Worm (Caenorhabditis elegans) whole organism, late embryonic: ENCODE measurements around the gene cct-2.

Experiments
- C38D4.7 ChIP-seq: fragments of 200-800 bp; sonication (Bioruptor generic); optimal IDR thresholded peaks from 2 replicates; lab custom pipeline; 2018; ENCODE audit warnings: mild to moderate bottlenecking, missing genetic modification characterization, moderate library complexity, missing compliant biosample characterization
- F13H6.1 ChIP-seq: sonication (generic microtip); optimal IDR thresholded peaks from 2 replicates; lab custom pipeline; 2016; ENCODE audit warnings: missing genetic modification characterization, missing compliant biosample characterization
- K02D7.2 ChIP-seq: sonication (generic microtip); optimal IDR thresholded peaks from 2 replicates; lab custom pipeline; 2017; ENCODE audit warnings: mild to moderate bottlenecking, missing genetic modification characterization, missing compliant biosample characterization
- K09A11.1 ChIP-seq: sonication (generic microtip); optimal IDR thresholded peaks from 2 replicates; lab custom pipeline; 2017; ENCODE audit warnings: antibody characterized with exemption, mild to moderate bottlenecking, missing genetic modification characterization, missing compliant biosample characterization; ENCODE audit not compliant: insufficient read depth
- T23F11.4 ChIP-seq: fragments of 200-800 bp; sonication (Bioruptor generic); optimal IDR thresholded peaks from 2 replicates; lab custom pipeline; 2018; ENCODE audit warnings: mild to moderate bottlenecking, missing genetic modification characterization, missing compliant biosample characterization
- ama-1 ChIP-seq: fragments of 150-350 bp; optimal IDR thresholded peaks from 2 replicates; lab custom pipeline; 2014
- ceh-14 ChIP-seq: sonication (generic microtip); optimal IDR thresholded peaks from 2 replicates; lab custom pipeline; 2016; ENCODE audit warnings: missing genotype, missing genetic modification characterization, missing compliant biosample characterization
- ceh-19 ChIP-seq: fragments of 200-800 bp; sonication (Bioruptor generic); optimal IDR thresholded peaks from 2 replicates; lab custom pipeline; 2018; ENCODE audit warnings: mild to moderate bottlenecking, missing genetic modification characterization, missing compliant biosample characterization
- ceh-22 ChIP-seq: sonication (generic microtip); optimal IDR thresholded peaks from 2 replicates; lab custom pipeline; 2017; ENCODE audit warnings: missing biosample characterization, missing genetic modification characterization
- ceh-24 ChIP-seq: sonication (generic microtip); optimal IDR thresholded peaks from 2 replicates; lab custom pipeline; 2016; ENCODE audit warnings: mild to moderate bottlenecking, missing genetic modification characterization, missing compliant biosample characterization
- ceh-34 ChIP-seq: sonication (generic microtip); optimal IDR thresholded peaks from 2 replicates; lab custom pipeline; 2016; ENCODE audit warnings: mild to moderate bottlenecking, missing genetic modification characterization, missing compliant biosample characterization
- ceh-45 ChIP-seq: fragments of 200-800 bp; sonication (Bioruptor generic); IDR thresholded peaks from 2 replicates; pipeline ENCODE4 v1.3.6; 2022; ENCODE audit warnings: missing genetic modification reagents, missing genetic modification characterization, missing compliant biosample characterization
- ceh-9 ChIP-seq: sonication (generic microtip); optimal IDR thresholded peaks from 2 replicates; lab custom pipeline; 2016; ENCODE audit warnings: mild to moderate bottlenecking, missing genetic modification characterization, inconsistent platforms, missing compliant biosample characterization
- che-1 ChIP-seq: sonication (generic microtip); optimal IDR thresholded peaks from 2 replicates; lab custom pipeline; 2016; ENCODE audit warnings: mild to moderate bottlenecking, missing genetic modification characterization, missing compliant biosample characterization
- elt-4 ChIP-seq: sonication (generic microtip); optimal IDR thresholded peaks from 2 replicates; lab custom pipeline; 2016; ENCODE audit warnings: missing genetic modification characterization, missing compliant biosample characterization
- ets-4 ChIP-seq: sonication (generic microtip); optimal IDR thresholded peaks from 2 replicates; lab custom pipeline; 2016; ENCODE audit warnings: missing genetic modification characterization, missing compliant biosample characterization
- hlh-13 ChIP-seq: fragments of 200-800 bp; sonication (Bioruptor generic); optimal IDR thresholded peaks from 2 replicates; lab custom pipeline; 2018; ENCODE audit warnings: mild to moderate bottlenecking, missing genetic modification characterization, missing compliant biosample characterization
- hlh-30 ChIP-seq: sonication (generic microtip); optimal IDR thresholded peaks from 2 replicates; lab custom pipeline; 2017; ENCODE audit warnings: antibody characterized with exemption, missing genetic modification characterization, missing compliant biosample characterization; ENCODE audit not compliant: insufficient read depth
- hlh-6 ChIP-seq: sonication (generic microtip); optimal IDR thresholded peaks from 2 replicates; lab custom pipeline; 2016; ENCODE audit warnings: missing genotype, missing genetic modification characterization, missing compliant biosample characterization
- lin-11 ChIP-seq: fragments of 200-800 bp; sonication (Bioruptor generic); optimal IDR thresholded peaks from 2 replicates; lab custom pipeline; 2018; ENCODE audit warnings: mild to moderate bottlenecking, missing genetic modification characterization, missing compliant biosample characterization
- madf-2 ChIP-seq: sonication (generic microtip); optimal IDR thresholded peaks from 2 replicates; lab custom pipeline; 2017; ENCODE audit warnings: missing genetic modification characterization, missing compliant biosample characterization
- mec-3 ChIP-seq: sonication (generic microtip); optimal IDR thresholded peaks from 2 replicates; lab custom pipeline; 2016; ENCODE audit warnings: borderline replicate concordance, missing genetic modification characterization, missing compliant biosample characterization
- nhr-232 ChIP-seq: sonication (generic microtip); optimal IDR thresholded peaks from 2 replicates; lab custom pipeline; 2016; ENCODE audit warnings: missing genetic modification characterization, missing compliant biosample characterization
- odd-2 ChIP-seq: sonication (generic microtip); optimal IDR thresholded peaks from 2 replicates; lab custom pipeline; 2017; ENCODE audit warnings: antibody characterized with exemption, mild to moderate bottlenecking, missing genetic modification characterization, missing compliant biosample characterization
- pag-3 ChIP-seq: sonication (generic microtip); optimal IDR thresholded peaks from 2 replicates; lab custom pipeline; 2016; ENCODE audit warnings: missing compliant biosample characterization, missing genetic modification characterization, borderline replicate concordance
- pat-9 ChIP-seq: fragments of 200-800 bp; sonication (Bioruptor generic); optimal IDR thresholded peaks from 2 replicates; lab custom pipeline; 2018; ENCODE audit warnings: mild to moderate bottlenecking, missing genetic modification characterization, moderate library complexity, missing compliant biosample characterization
- pha-2 ChIP-seq: sonication (generic microtip); optimal IDR thresholded peaks from 2 replicates; lab custom pipeline; 2017; ENCODE audit warnings: mild to moderate bottlenecking, missing genetic modification characterization, missing compliant biosample characterization
- pha-4 ChIP-seq: fragments of 150-350 bp; optimal IDR thresholded peaks from 2 replicates; lab custom pipeline; 2018; ENCODE audit warnings: missing biosample characterization, missing genetic modification reagents, missing genetic modification characterization
- pqm-1 ChIP-seq: sonication (generic microtip); optimal IDR thresholded peaks from 2 replicates; lab custom pipeline; 2016; ENCODE audit warnings: missing genetic modification characterization, missing compliant biosample characterization
- pros-1 ChIP-seq: fragments of 150-350 bp; optimal IDR thresholded peaks from 2 replicates; lab custom pipeline; 2014; ENCODE audit warnings: missing biosample characterization, missing genetic modification reagents, missing genetic modification characterization
- sox-2 ChIP-seq: fragments of 200-800 bp; sonication (Bioruptor generic); IDR thresholded peaks from 2 replicates; pipeline ENCODE4 v1.3.6; 2022; ENCODE audit warnings: missing genetic modification reagents, missing genetic modification characterization, missing compliant biosample characterization
- sox-4 ChIP-seq: sonication (generic microtip); optimal IDR thresholded peaks from 2 replicates; lab custom pipeline; 2017; ENCODE audit warnings: mild to moderate bottlenecking, missing genetic modification characterization, inconsistent platforms, missing compliant biosample characterization
- tbx-2 ChIP-seq: sonication (generic microtip); optimal IDR thresholded peaks from 2 replicates; lab custom pipeline; 2016; ENCODE audit warnings: missing genetic modification characterization, missing compliant biosample characterization
- unc-3 ChIP-seq, 2 experiments: fragments of 200-800 bp in 1 of 2; sonication (Bioruptor generic) in 1 of 2; sonication (generic microtip) in 1 of 2; conservative IDR thresholded peaks in 1 of 2; optimal IDR thresholded peaks in 1 of 2; 2 replicates each; pipeline versions ENCODE4 v1.3.6 to Lab custom; 2016 to 2022; ENCODE audit warnings: missing compliant biosample characterization in 2 of 2, missing genetic modification characterization in 2 of 2, missing genetic modification reagents in 1 of 2
- unc-86 ChIP-seq: sonication (generic microtip); optimal IDR thresholded peaks from 2 replicates; lab custom pipeline; 2016; ENCODE audit warnings: missing genetic modification characterization, missing compliant biosample characterization
- zip-5 ChIP-seq: sonication (generic microtip); optimal IDR thresholded peaks from 2 replicates; lab custom pipeline; 2016; ENCODE audit warnings: missing genetic modification characterization, missing compliant biosample characterization
- ztf-16 ChIP-seq: sonication (generic microtip); optimal IDR thresholded peaks from 2 replicates; lab custom pipeline; 2017; ENCODE audit warnings: missing genetic modification characterization, missing compliant biosample characterization

Gene cct-2

ce11 chrII:8899357-8899748 is 28.2 kb upstream of the cct-2 start:
- TF ChIP-seq K09A11.1 (tag; lab: Kevin White, UChicago) (no peak), tbx-2 (tag; lab: Kevin White, UChicago) (peak; percentile 30), pha-2 (peak; percentile 29), ceh-34 (tag; lab: Kevin White, UChicago) (peak; percentile 24)

DNA sequence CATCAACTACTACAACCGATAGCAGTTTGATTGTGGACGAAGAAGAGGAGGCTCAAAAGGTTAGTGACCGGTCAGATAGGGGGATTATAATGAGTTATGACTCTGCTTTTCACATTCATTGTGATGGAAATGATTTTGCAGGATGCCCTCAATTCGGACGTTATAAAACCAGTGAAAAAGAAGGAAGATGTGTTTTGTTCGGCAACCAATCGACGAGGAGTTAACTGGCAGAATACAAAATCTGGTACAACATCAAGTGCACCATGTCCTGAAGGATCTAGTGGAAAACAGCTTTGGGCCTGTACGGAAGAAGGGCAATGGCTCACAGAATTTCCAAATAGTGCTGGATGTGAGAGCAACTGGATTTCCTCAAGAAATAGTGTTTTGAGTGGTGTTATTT is 23.7 kb upstream of the cct-2 start:
- TF ChIP-seq pat-9 (no peak), ceh-24 (tag; lab: Kevin White, UChicago) (no peak), sox-4 (no peak), ceh-45 (no peak), che-1 (no peak), pha-2 (no peak)

ce11 chrII:8911929-8912328 is 15.6 kb upstream of the cct-2 start, which contains the start of gene B0457.4:
Gene B0457.4, minus strand, starts transcription at chrII:8912029.
- TF ChIP-seq madf-2 (no peak), ets-4 (tag; lab: Kevin White, UChicago) (no peak), ama-1 (lab: Kevin White, UChicago) (no peak), pha-2 (no peak), nhr-232 (tag; lab: Kevin White, UChicago) (no peak), pag-3 (tag; lab: Kevin White, UChicago) (no peak), ceh-22 (no peak), ceh-9 (tag; lab: Kevin White, UChicago) (no peak), ceh-14 (tag; lab: Kevin White, UChicago) (no peak), unc-86 (no peak), hlh-13 (no peak), hlh-30 (tag; lab: Kevin White, UChicago) (no peak)

DNA sequence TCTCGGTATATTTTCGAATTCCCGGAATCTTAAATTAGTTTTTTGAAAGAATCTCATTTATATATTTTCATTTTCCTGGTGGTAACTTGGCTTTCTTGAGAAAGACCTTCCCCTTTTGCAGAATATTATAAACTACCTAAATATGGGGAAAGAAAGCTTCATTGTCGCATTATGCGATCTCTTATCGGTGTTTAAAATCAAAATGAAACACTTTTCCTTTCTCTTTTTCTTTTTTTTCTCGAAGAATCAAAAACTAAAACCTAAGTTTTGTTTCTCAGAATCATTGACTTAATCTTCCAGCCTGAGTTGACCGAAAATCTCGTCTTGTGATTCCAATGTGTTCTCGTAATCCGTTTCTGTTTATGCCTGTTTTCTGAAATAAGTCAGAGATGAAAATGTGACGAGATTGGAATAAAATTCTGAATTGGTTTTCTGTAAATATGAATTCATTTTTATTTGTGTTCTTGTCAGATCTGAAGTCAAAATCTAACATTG is 15.0 kb upstream of the cct-2 start:
- TF ChIP-seq elt-4 (tag; lab: Kevin White, UChicago) (no peak), C38D4.7 (GFP tag; lab: Kevin White, UChicago) (no peak), pat-9 (no peak), ceh-19 (GFP tag; lab: Kevin White, UChicago) (no peak), sox-2 (GFP tag; lab: Robert Waterston, UW) (no peak)
- TF ChIP-seq, all 69 proteins: peak for 0

ce11 chrII:8914654-8915053 is 12.9 kb upstream of the cct-2 start:
- TF ChIP-seq ceh-22 (no peak), K09A11.1 (tag; lab: Kevin White, UChicago) (no peak), zip-5 (tag; lab: Kevin White, UChicago) (no peak), ztf-16 (tag; lab: Kevin White, UChicago) (no peak), unc-3 (GFP tag; conservative IDR thresholded peaks at IDR 0.05; lab: Robert Waterston, UW) (no peak), unc-3 (tag; optimal IDR thresholded peaks at IDR 0.05; lab: Kevin White, UChicago) (no peak), mec-3 (tag; lab: Kevin White, UChicago) (no peak), tbx-2 (tag; lab: Kevin White, UChicago) (no peak), lin-11 (no peak), madf-2 (no peak), pha-4 (tag; lab: Kevin White, UChicago) (no peak), T23F11.4 (no peak), pqm-1 (tag; lab: Kevin White, UChicago) (no peak), odd-2 (tag; lab: Kevin White, UChicago) (no peak), unc-86 (no peak), pros-1 (tag; lab: Kevin White, UChicago) (no peak), F13H6.1 (no peak), K02D7.2 (no peak), hlh-6 (tag; lab: Kevin White, UChicago) (no peak), ama-1 (lab: Kevin White, UChicago) (no peak)
